Worm (Caenorhabditis elegans): Measurements from ENCODE around the gene B0250.7.
"Not testable (repeated sequence)": the region's sequence is repeated elsewhere in the genome, so short reads cannot be mapped to it uniquely, and the experiment has no call there.

B0250.7 gene

DNA sequence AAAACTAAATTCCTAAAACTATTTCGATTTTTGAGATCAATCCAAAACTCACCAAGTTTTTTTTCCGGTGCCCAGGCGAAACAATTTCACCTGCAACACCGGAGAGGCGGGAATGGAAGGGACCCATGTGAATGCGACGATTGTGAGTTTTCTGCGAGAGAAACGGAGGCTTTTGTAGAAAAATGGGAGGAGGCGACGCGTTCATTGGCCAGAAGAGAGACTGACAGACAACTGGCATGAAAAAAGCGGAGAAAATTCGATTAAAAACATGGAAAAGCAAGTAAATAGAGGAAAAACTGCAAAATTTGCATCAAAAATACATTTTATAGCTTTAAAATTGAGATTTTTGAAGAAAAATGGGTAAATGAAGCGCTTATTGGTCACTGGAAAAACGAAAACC lies at the start of gene B0250.7:
TSS of gene B0250.7 (minus strand) at position 232 of the 400 bp plus-strand sequence.
- no peak for TF ChIP-seq unc-62 (GFP tag; optimal IDR thresholded peaks at IDR 0.05)

DNA sequence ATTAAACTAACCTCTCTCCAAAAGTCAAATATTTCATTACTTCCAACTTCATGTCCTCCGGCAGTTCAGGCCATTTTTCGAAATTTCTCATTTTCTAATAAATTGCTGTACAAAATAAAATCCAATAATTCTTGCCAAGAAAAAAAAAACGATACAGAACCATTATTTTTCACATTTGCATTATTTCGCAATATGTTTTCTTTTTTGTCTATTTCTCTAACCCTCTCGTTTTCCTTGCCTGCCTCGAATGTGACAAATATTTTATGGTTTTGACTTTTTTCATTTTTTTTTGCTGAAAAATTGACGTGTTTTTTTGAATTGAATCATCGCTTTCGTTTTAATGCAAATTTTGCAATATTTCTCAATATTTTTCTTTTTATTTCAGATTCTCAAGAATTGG lies 46.4 kb upstream of the B0250.7 start, which contains the start of the genes Y38H6C.9 and fbxa-150:
TSS of gene Y38H6C.9 (minus strand) at position 52 of the 400 bp plus-strand sequence.
TSS of gene fbxa-150 (plus strand) at position 380 of the 400 bp plus-strand sequence.
- no peak for TF ChIP-seq unc-62 (GFP tag; optimal IDR thresholded peaks at IDR 0.05)

DNA sequence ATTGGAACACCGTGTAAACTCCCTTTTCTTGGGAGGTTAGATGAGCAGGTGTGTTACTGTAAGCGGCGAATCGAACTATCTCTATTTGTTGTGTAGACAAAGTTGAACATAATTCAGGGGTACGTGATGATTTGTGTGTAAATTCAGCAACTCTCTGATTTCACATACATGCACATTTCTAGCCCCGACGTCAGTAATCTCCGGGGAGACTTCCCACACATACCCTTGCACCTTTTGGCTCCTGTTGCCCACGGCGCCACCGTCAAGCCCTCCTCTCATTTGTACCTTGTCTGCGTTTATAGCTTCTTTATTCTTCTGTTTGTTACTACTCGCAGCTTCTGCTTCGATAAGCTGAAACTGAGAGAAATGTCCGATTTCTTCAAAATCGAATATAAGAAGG lies 43.1 kb upstream of the B0250.7 start, which contains the start of gene Y38H6C.25:
TSS of gene Y38H6C.25 (plus strand) at position 301 of the 400 bp plus-strand sequence.
- no peak for TF ChIP-seq unc-62 (GFP tag; optimal IDR thresholded peaks at IDR 0.05)

DNA sequence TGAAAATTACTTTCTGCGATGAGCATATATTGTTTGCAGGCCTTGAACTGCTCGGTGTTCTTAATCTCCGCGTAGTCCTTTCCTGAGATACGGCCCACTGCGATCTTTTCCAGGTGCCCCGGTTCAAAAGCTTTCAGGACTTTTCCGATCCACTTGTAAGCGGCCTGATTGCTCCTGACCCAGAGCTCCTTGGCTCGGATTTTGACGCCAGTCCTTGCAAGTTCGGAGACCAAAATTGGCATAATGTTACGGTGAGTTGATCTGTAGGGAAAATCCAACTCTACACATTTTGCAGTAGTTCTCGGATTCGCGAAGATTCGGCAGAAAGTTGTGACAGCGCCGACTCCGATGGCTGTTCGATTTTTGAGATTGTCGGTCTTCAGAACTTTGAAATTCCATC lies 41.1 kb upstream of the B0250.7 start:
- no peak for TF ChIP-seq unc-62 (GFP tag; optimal IDR thresholded peaks at IDR 0.05)

DNA sequence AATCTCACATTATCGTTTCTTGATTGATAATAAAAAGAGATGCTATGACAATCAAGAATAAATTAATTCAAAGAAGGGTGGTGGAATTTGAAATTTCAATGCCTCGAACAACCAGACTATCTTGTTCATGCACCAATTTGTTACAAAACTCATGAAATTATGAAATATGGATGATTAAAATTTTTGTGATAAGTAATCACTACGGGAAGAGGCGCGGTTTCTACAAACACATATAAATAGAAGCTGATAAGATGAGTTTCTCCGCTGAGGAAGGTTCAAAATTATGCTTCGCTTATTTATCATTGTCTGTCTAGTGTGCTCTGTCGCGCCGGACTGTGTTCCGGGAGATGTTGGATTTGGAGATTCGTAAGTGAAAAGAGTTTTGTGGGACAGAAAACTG lies 38.6 kb upstream of the B0250.7 start:
- no peak for TF ChIP-seq unc-62 (GFP tag; optimal IDR thresholded peaks at IDR 0.05)

DNA sequence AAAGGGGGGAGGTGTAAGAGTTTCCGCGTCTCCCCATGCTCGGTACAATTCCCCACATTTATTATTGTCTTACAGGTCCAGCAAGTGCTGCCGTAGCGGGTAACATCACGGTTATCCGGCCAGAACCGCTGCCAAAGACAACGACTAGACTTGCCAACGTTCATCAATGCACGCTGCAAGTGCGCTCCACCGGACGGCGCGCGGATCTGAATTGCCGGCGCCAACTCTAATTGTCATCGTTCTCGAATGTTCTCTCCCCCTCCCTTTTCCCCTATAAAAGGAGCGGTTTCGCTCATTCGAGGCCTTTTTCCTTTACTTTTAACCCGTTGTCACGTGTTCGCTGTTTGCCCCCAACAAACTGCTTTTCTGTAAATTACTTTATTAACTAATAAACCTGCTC lies 37.8 kb upstream of the B0250.7 start, which contains the start of gene Y38H6C.8:
TSS of gene Y38H6C.8 (plus strand) at position 301 of the 400 bp plus-strand sequence.
- TF ChIP-seq unc-62 (GFP tag; optimal IDR thresholded peaks at IDR 0.05): not testable (repeated sequence)

DNA sequence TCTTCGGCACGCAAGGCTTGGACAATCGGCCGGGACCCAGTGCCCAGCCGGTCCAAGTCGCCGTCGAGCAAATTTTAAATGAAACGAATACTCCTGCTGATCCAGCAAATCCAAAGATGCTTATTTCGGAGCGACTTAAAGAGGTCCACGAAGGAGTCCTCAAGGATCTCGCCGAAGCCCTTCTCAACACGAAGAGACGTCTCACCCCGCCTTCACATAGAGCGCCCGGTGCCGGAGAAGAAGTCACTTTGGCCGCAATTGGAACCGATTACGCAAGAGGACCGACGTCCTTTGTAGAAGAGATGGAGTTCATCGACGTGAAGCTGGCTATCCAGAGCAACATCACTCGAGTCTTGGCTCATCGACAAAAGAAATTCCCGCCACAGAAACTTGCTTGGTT lies 33.6 kb upstream of the B0250.7 start:
- TF ChIP-seq unc-62 (GFP tag; optimal IDR thresholded peaks at IDR 0.05): no peak

DNA sequence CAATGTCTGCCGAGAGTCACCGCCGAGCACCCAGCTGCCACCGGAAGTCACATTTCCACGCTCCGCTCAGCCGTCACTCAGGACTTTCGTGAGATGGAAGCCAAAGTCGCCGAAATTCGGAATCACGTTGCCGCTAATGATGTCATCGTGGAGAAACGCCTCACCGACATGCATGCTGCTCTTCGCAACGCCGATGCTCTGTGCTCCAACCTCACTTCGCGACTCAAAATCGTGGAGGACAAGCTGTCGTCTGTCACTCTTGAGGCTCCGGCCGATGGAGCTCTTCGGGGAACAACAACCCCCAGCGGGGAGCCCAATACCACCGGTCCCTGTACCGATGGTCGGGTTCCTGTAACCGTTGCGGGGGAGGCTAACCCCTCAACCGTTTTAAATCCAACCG lies 30.7 kb upstream of the B0250.7 start:
- TF ChIP-seq unc-62 (GFP tag; optimal IDR thresholded peaks at IDR 0.05): no peak

DNA sequence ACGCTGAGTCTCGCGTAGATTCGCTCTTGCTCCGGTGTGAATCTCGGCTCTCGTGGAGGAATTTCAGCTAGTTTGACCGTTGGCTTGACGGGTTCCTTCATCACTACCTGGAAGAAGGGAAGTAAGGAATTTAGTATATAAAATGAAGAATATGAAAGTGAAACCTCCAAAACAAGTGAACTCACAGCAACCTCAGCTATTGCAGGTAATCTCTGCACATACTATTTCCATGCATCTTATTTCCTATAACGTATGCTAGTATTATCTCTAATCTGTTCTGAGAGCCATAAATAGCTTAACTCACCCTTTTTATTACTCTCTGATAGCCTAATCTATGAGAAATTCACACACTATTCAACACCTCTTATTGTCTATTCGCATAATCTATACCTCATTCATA lies 29.1 kb upstream of the B0250.7 start, which contains the start of gene Y38H6C.4:
TSS of gene Y38H6C.4 (minus strand) at position 101 of the 400 bp plus-strand sequence.
- TF ChIP-seq unc-62 (GFP tag; optimal IDR thresholded peaks at IDR 0.05): no peak

DNA sequence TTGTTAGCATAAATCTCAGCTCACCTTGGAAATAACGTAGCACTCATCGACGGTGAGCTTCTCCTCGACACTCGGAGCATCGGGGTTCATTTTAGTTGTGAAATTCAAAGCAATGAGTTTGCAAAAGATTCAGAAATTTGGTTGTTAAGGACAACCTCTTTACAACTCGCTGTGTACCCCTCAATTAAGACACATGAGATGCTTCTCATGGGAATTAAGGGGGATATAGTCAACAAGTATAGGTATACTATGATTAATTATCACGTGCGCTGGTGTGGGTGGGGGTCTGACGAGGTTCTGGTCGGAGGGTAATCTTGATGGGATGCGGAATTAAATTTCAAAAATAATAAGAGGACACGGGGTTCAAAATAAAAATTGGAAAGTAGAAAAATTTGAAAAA lies 24.5 kb upstream of the B0250.7 start, which contains the start of gene dct-14:
TSS of gene dct-14 (minus strand) at position 101 of the 400 bp plus-strand sequence.
- TF ChIP-seq unc-62 (GFP tag; optimal IDR thresholded peaks at IDR 0.05): no peak

DNA sequence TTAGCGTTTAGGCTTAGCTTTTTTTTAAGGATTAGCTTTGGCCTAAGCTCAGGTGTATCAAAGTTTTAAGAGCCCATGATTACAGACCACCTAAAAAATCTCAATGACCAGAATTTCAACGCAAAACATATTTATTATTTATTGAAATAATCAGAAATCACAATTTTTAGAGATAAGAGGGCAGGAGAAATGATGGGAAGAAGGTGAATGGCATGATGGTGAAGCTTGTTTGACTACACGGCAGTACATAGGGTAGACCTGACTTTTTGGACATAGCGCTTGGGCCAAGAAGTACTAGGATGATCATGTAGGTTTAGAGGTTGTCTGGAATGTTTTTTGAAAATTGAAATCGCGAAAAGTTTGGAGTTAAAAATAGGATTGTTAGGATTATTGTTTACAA lies 23.8 kb upstream of the B0250.7 start:
- no peak for TF ChIP-seq unc-62 (GFP tag; optimal IDR thresholded peaks at IDR 0.05)

DNA sequence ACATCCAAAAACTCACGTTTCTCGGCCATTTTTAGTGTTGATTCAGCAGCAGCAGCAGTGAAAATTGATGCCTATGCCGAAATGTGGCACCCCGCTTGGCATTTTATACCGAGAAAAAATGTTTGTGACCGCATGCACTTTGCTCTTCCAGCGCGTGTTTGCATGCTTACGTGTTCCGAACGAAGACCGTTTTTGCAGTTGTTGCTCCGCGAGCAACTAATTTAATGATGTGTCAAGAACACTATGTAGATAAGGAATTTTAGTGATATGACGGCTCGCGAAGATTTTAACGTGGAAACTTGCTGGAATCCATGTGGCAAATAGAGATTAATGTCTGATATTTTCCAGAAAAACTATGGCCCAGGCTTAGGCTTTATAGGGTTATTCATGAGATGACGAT lies 23.1 kb upstream of the B0250.7 start, which contains the start of gene dct-16:
TSS of gene dct-16 (minus strand) at position 78 of the 400 bp plus-strand sequence.
- TF ChIP-seq unc-62 (GFP tag; optimal IDR thresholded peaks at IDR 0.05): no peak

DNA sequence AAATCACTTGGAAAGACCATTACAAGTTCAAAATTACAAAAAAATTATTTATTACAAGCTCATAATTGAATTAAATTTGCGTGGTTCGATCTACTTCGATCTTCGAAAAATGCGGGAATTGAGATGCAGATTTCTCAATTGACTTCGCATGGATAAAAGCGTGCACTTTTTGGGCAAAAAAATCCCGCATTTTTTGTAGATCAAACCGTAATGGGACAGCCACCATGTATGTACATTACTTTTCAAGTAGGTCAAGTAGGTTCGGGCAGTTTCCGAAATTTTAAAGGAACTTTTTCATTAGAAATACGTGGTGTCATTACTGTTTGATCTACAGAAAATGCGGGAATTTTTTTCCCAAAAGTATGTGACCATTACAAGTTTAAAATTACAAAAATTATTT lies 21.7 kb upstream of the B0250.7 start:
- TF ChIP-seq unc-62 (GFP tag; optimal IDR thresholded peaks at IDR 0.05): no peak

DNA sequence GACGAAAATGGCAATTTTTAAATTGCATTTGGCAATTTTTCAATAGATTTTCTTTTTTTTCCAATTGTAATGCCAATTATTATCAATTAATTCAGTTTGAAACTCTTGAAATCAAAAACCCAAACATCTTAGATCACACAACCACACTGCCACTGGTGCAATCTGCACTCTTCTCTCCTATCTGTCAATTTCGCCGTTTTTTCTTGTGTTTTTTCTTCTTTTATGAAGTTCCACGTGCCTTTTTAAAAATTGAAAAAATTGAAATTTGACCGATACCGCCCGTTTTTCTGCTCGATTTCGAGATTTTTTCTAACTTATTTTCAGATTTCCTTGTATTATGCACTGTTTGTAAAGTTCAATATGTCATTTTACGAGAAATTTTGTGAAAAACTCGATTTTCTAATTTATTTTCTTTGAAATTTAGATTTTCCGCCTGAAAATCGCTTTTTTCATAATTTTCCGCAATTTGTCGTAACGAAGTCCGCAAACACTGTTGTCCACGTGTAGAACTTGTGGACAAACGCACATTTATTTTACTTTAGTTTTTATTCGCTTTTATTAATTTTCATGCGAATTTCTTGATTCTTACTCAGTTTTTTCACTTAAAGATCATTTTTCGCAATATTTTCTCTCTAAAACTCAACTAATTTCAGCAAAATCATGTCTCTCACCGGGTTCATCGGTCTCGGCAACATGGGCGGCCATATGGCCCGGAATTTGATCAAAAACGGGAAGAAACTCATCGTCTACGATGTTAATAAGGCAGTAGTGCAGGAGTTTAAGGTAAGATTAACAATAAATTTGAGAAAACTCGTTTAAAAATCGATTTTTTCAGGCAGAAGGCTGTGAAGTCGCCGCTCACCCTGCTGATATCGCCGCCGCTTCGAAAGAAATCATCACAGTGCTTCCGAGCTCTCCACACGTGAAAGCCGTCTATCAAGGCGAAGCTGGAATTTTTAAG lies 17.7 kb upstream of the B0250.7 start, which contains the start of gene B0250.5:
TSS of gene B0250.5 (plus strand) at position 654 of the 961 bp plus-strand sequence.
- TF ChIP-seq unc-62 (GFP tag; optimal IDR thresholded peaks at IDR 0.05): no peak

DNA sequence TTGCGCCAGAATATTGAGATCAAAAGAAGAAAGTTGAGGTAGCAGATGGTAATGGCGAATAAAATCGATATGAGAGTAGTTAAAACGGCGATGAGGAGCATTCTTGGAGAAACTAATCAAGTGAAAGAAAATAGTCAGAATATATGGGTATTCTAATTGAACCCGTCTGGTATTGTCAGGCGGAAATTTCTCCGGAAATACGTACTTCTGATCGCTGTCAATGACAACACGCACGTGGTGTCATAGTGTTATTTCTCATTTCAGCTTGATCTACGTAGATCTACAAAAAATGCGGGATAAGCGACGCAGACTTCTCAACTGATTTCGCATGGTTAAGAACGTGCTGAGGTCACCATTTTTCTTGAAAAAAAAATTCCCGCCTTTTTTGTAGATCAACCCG lies 16.5 kb upstream of the B0250.7 start, which contains the start of gene srbc-79:
TSS of gene srbc-79 (minus strand) at position 101 of the 400 bp plus-strand sequence.
- no peak for TF ChIP-seq unc-62 (GFP tag; optimal IDR thresholded peaks at IDR 0.05)

DNA sequence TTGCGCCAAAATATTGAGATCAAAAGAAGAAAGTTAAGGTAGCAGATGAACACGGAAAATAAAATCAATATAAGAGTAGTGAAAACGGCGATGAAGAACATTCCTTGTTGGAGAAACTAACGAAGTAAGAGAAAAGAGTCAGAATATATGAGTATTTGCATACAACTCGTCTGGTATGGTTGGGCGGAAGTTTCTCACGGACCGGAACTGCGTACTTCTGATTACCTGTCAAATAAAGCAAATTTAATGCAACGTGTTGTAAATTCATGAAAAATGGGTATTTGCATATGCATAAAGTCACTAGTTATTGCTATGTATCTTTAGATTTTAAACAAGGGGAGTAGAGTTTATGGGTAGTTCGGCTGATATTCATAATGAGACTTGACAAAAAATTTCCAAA lies 13.2 kb upstream of the B0250.7 start, which contains the start of gene srbc-78:
TSS of gene srbc-78 (minus strand) at position 101 of the 400 bp plus-strand sequence.
- no peak for TF ChIP-seq unc-62 (GFP tag; optimal IDR thresholded peaks at IDR 0.05)
